Worm (Caenorhabditis elegans): ENCODE results near the gene bus-17.
A peak's percentile ranks its signal among the peaks of the same experiment; 100 is the strongest.

bus-17 gene

ce11 chrX:15741852-15742251 lies 24.3 kb downstream of the bus-17 start (continued):
- TF ChIP-seq Y75B8A.6 (GFP tag; IDR thresholded peaks at IDR 0.05) (0 out of 2 replicates have a peak, but pooled peaks have one; percentile 67), gei-8 (GFP tag; optimal IDR thresholded peaks at IDR 0.05) (no peak), unc-62 (GFP tag; optimal IDR thresholded peaks at IDR 0.05 in 1 of 2) (no peak), unc-62 (tag; optimal IDR thresholded peaks at IDR 0.05) (no peak), ztf-11 (tag; optimal IDR thresholded peaks at IDR 0.05) (no peak), madf-5 (GFP tag; IDR thresholded peaks at IDR 0.05) (peak; percentile 82 to 84; a peak in 3 of 4 replicates), nhr-237 (tag; optimal IDR thresholded peaks at IDR 0.05) (no peak), lim-7 (GFP tag; IDR thresholded peaks at IDR 0.05) (peak; percentile 88), T26A8.4 (GFP tag; IDR thresholded peaks at IDR 0.05) (peak; percentile 83), zag-1 (tag; optimal IDR thresholded peaks at IDR 0.05) (no peak), lin-15B (tag; optimal IDR thresholded peaks at IDR 0.05) (peak; percentile 82), zfp-3 (GFP tag; conservative IDR thresholded peaks at IDR 0.05) (no peak), lin-1 (GFP tag; IDR thresholded peaks at IDR 0.05) (peak; percentile 58; the same call in 1 of the 2 replicates), nhr-77 (tag; optimal IDR thresholded peaks at IDR 0.05) (peak; percentile 48), R02D3.7 (tag; optimal IDR thresholded peaks at IDR 0.05) (no peak), ceh-44 (GFP tag; IDR thresholded peaks at IDR 0.05) (peak; percentile 89)

DNA sequence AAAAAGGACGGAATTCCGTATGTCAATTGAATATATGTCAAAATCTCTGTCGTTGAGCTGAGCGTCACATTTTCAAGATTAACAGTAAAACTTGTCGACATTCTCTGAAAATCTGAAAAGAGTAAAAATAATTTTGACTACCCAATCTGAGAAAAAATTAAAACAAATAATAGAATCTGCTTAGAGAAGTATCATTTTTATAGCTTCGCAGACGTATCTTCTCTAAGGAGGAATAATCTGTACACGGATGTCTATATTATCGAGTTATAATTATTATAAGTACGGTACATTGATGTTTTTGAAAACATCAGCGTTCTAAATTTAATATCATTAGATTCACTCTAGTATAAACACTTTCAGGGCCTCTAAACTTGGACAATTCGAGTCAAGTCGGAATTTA lies 25.6 kb downstream of the bus-17 start, which contains the start of gene srg-64:
TSS of gene srg-64 (minus strand) at position 101 of the 400 bp plus-strand sequence.
- TF ChIP-seq nhr-25 (tag; optimal IDR thresholded peaks at IDR 0.05; ENCODE audit: borderline replicate concordance, insufficient read depth), result no peak
- no peak for TF ChIP-seq attf-4 (tag; optimal IDR thresholded peaks at IDR 0.05)
- no peak for TF ChIP-seq dpl-1 (GFP tag; optimal IDR thresholded peaks at IDR 0.05)
- no peak for TF ChIP-seq egl-27 (tag; optimal IDR thresholded peaks at IDR 0.05)
- TF ChIP-seq Y105C5A.15 (GFP tag; IDR thresholded peaks at IDR 0.05), result no peak
- TF ChIP-seq lim-7 (GFP tag; IDR thresholded peaks at IDR 0.05), result no peak
- no peak for TF ChIP-seq pqm-1 (tag; optimal IDR thresholded peaks at IDR 0.05)
- TF ChIP-seq zfp-2 (tag; optimal IDR thresholded peaks at IDR 0.05), result no peak
- TF ChIP-seq mxl-3 (GFP tag; optimal IDR thresholded peaks at IDR 0.05), result no peak
- TF ChIP-seq T26A8.4 (GFP tag; IDR thresholded peaks at IDR 0.05), result no peak
- no peak for TF ChIP-seq tra-1 (GFP tag; IDR thresholded peaks at IDR 0.05)
- TF ChIP-seq Y5F2A.4 (GFP tag; optimal IDR thresholded peaks at IDR 0.05), result no peak
- TF ChIP-seq ztf-11 (tag; optimal IDR thresholded peaks at IDR 0.05), result no peak
- no peak for TF ChIP-seq F26F4.8 (GFP tag; conservative IDR thresholded peaks at IDR 0.05)
- TF ChIP-seq saeg-2 (GFP tag; IDR thresholded peaks at IDR 0.05), result no peak

DNA sequence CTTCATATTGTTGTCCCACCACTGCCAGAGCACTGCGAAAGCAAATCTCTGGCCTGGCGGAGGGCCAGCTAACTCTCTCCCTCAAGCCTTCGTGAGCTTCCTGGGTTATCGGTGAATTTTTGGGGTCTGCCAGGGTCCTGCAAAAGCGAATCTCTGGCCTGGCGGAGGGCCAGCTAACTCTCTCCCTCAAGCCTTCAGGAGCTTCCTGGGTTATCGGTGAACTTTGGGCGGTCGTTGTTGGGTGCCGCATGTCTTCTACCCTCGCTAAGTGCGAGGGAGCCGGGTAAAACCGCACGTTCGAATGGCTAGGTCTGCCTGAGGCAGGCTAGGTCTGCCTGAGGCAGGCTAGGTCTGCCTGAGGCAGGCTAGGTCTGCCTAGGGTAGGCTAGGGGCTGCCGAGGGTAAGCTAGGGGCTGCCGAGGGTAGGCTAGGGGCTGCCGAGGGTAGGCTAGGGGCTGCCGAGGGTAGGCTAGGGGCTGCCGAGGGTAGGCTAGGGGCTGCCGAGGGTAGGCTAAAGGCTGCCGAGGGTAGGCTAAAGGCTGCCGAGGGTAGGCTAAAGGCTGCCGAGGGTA lies 27.6 kb downstream of the bus-17 start:
- TF ChIP-seq ctbp-1 (GFP tag; IDR thresholded peaks at IDR 0.05) (0 out of 2 replicates have a peak, but pooled peaks have one; percentile 41), egl-43 (GFP tag; IDR thresholded peaks at IDR 0.05) (peak; percentile 20; the same call in 1 of the 2 replicates), set-16 (GFP tag; IDR thresholded peaks at IDR 0.05) (peak; percentile 97)

DNA sequence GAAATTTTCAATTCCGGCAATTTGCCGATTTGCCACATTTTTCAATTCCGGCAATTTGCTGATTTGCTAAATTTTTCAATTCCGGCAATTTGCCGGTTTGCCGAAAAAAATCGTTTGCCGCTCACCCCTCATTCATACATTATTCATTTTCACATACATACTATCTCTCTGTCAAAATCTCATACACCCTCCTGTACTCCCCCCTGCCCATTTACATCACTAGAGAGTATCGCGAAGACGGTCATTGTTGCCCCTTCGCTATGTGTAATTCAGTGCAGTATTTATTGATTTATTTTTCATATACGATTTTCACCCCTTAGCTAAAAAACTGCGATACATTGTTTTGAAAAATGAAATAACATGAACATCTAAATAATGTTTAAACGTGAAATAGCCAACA lies 29.7 kb downstream of the bus-17 start:
- TF ChIP-seq egl-27 (tag; optimal IDR thresholded peaks at IDR 0.05) (no peak), nhr-10 (tag; optimal IDR thresholded peaks at IDR 0.05) (peak; percentile 41), saeg-2 (GFP tag; IDR thresholded peaks at IDR 0.05) (no peak), nhr-48 (tag; optimal IDR thresholded peaks at IDR 0.05) (peak; percentile 44), unc-62 (GFP tag; optimal IDR thresholded peaks at IDR 0.05 in 1 of 2) (peak in 1 of 2 experiments; percentile 27), unc-62 (tag; optimal IDR thresholded peaks at IDR 0.05) (no peak), tag-97 (GFP tag; IDR thresholded peaks at IDR 0.05) (no peak), mdl-1 (tag; optimal IDR thresholded peaks at IDR 0.05) (peak in 1 of 2 experiments; percentile 40), F37D6.2 (tag; optimal IDR thresholded peaks at IDR 0.05) (peak; percentile 79), nhr-102 (tag; optimal IDR thresholded peaks at IDR 0.05) (peak; percentile 93), dve-1 (tag; optimal IDR thresholded peaks at IDR 0.05; ENCODE audit: insufficient read depth) (peak; percentile 94), hmg-1.1 (GFP tag; IDR thresholded peaks at IDR 0.05) (peak; percentile 91), spr-3 (GFP tag; optimal IDR thresholded peaks at IDR 0.05) (peak; percentile 13), spr-1 (tag; optimal IDR thresholded peaks at IDR 0.05) (peak; percentile 68), zfp-2 (tag; optimal IDR thresholded peaks at IDR 0.05) (no peak), R02D3.7 (tag; optimal IDR thresholded peaks at IDR 0.05) (no peak), ZK546.5 (tag; optimal IDR thresholded peaks at IDR 0.05) (no peak), T20F7.1 (GFP tag; optimal IDR thresholded peaks at IDR 0.05) (no peak), ceh-28 (tag; optimal IDR thresholded peaks at IDR 0.05) (peak; percentile 79), nhr-25 (tag; optimal IDR thresholded peaks at IDR 0.05; ENCODE audit: borderline replicate concordance, insufficient read depth) (peak; percentile 32), dpl-1 (GFP tag; optimal IDR thresholded peaks at IDR 0.05) (peak; percentile 11), mes-2 (tag; optimal IDR thresholded peaks at IDR 0.05; ENCODE audit: poor library complexity, severe bottlenecking) (peak; percentile 93)

Data from whole organism, L4 larva.